Fruit fly (Drosophila melanogaster) Kc167 (cell line): Measurements from ENCODE around the gene mamo.

Experiments used
- Myc ChIP-seq: fragments of >200 bp; optimal IDR thresholded peaks from 2 replicates; lab custom pipeline; 2017; ENCODE audit warnings: missing external identifiers
- Sin3A ChIP-seq: fragments of >200 bp; optimal IDR thresholded peaks from 2 replicates; lab custom pipeline; 2018; ENCODE audit warnings: missing external identifiers
- h ChIP-seq: fragments of >200 bp; optimal IDR thresholded peaks from 3 replicates; lab custom pipeline; 2018; ENCODE audit warnings: missing external identifiers
- insv ChIP-seq: fragments of >200 bp; optimal IDR thresholded peaks from 3 replicates; lab custom pipeline; 2018; ENCODE audit warnings: missing external identifiers
- psq ChIP-seq: fragments of >200 bp; optimal IDR thresholded peaks from 2 replicates; lab custom pipeline; 2017; ENCODE audit warnings: missing external identifiers
- ttk ChIP-seq: sonication (Bioruptor generic); optimal IDR thresholded peaks from 2 replicates; lab custom pipeline; 2017; ENCODE audit warnings: missing external identifiers

DNA sequence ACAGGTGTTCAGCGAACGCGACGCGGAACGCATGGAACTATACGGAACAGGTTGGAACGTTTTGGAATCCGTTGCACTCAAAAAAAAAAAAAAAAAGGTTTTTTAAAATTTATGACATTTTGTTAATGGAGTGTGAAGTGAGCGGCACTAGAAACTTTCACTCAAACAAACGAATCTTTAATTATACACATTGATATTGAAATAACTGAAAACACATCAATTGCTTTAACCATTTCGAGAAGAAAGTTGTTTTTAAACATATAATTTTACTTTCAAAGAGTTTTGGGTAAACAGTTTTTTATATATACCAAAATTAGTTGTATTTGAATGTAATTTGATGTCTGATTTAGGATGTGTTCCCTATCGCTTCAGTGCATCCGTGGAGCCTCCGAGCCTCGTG lies 79.1 kb downstream of the mamo start:
- TF ChIP-seq psq: no peak
- TF ChIP-seq Myc: no peak
- TF ChIP-seq insv (lab: Kevin White, UChicago): no peak
- TF ChIP-seq Sin3A (lab: Kevin White, UChicago): no peak
- TF ChIP-seq ttk (lab: Kevin White, UChicago): no peak
- TF ChIP-seq h (lab: Kevin White, UChicago): no peak
